Worm (Caenorhabditis elegans) whole organism, L4 larva: ENCODE data around the gene K02F6.5.
"Not testable (repeated sequence)": the region's sequence is repeated elsewhere in the genome, so short reads cannot be mapped to it uniquely, and the experiment has no call there.

Experiments
- F10B5.3 ChIP-seq: sonication (generic microtip); optimal IDR thresholded peaks from 2 replicates; lab custom pipeline; 2016; ENCODE audit warnings: mild to moderate bottlenecking, missing genetic modification characterization, missing compliant biosample characterization
- F26F4.8 ChIP-seq: fragments of 200-800 bp; sonication (Bioruptor generic); conservative IDR thresholded peaks from 2 replicates; pipeline ENCODE4 v1.3.6; 2022; ENCODE audit warnings: missing genetic modification characterization, missing compliant biosample characterization
- F44E2.7 ChIP-seq: fragments of 200-800 bp; sonication (Bioruptor generic); IDR thresholded peaks from 2 replicates; pipeline ENCODE4 v2.1.2; 2022; ENCODE audit warnings: missing genetic modification characterization, missing compliant biosample characterization
- F49E8.2 ChIP-seq: sonication (generic microtip); optimal IDR thresholded peaks from 2 replicates; lab custom pipeline; 2016; ENCODE audit warnings: missing compliant biosample characterization, mild to moderate bottlenecking, missing genetic modification characterization, borderline replicate concordance
- T26A8.4 ChIP-seq: fragments of 200-800 bp; sonication (Bioruptor generic); IDR thresholded peaks from 2 replicates; pipeline ENCODE4 v1.3.6; 2022; ENCODE audit warnings: missing genetic modification characterization, missing compliant biosample characterization
- aha-1 ChIP-seq: fragments of 150-350 bp; peaks from one replicate; lab custom pipeline; 2014; ENCODE audit warnings: missing biosample characterization, missing genetic modification characterization
- arid-1 ChIP-seq: fragments of 200-800 bp; sonication (Bioruptor generic); conservative IDR thresholded peaks from 2 replicates; pipeline ENCODE4 v1.3.6; 2022; ENCODE audit warnings: missing genetic modification reagents, missing genetic modification characterization, missing compliant biosample characterization
- attf-4 ChIP-seq: sonication (generic microtip); optimal IDR thresholded peaks from 3 replicates; lab custom pipeline; 2017; ENCODE audit warnings: missing biosample characterization, missing genetic modification characterization
- ceh-44 ChIP-seq: fragments of 200-800 bp; sonication (Bioruptor generic); IDR thresholded peaks from 2 replicates; pipeline ENCODE4 v1.3.6; 2022; ENCODE audit warnings: missing genetic modification reagents, missing genetic modification characterization, missing compliant biosample characterization
- ceh-62 ChIP-seq: sonication (generic microtip); optimal IDR thresholded peaks from 2 replicates; lab custom pipeline; 2017; ENCODE audit warnings: missing biosample characterization, missing genetic modification characterization
- ces-1 ChIP-seq: fragments of 150-350 bp; sonication (generic microtip); optimal IDR thresholded peaks from 4 replicates; lab custom pipeline; 2014; ENCODE audit warnings: missing biosample characterization, missing genetic modification reagents, missing genetic modification characterization
- ctbp-1 ChIP-seq: fragments of 200-800 bp; sonication (Bioruptor generic); IDR thresholded peaks from 2 replicates; pipeline ENCODE4 v1.3.6; 2022; ENCODE audit warnings: missing genetic modification reagents, missing genetic modification characterization, missing compliant biosample characterization
- daf-16 ChIP-seq, 3 experiments: sonication (generic microtip); optimal IDR thresholded peaks; 2 replicates each; lab custom pipeline; 2016 to 2017; ENCODE audit warnings: missing genetic modification characterization in 3 of 3, missing genetic modification reagents in 3 of 3, mild to moderate bottlenecking in 2 of 3, missing compliant biosample characterization in 2 of 3, missing biosample characterization in 1 of 3, moderate library complexity in 1 of 3
- egl-43 ChIP-seq: fragments of 200-800 bp; sonication (Bioruptor generic); IDR thresholded peaks from 2 replicates; pipeline ENCODE4 v1.3.6; 2022; ENCODE audit warnings: missing genetic modification reagents, missing genetic modification characterization, missing compliant biosample characterization
- lin-15B ChIP-seq: fragments of 150-350 bp; sonication (generic microtip); optimal IDR thresholded peaks from 3 replicates; lab custom pipeline; 2014; ENCODE audit warnings: missing biosample characterization, missing genetic modification characterization
- lin-29 ChIP-seq: fragments of 200-800 bp; sonication (Bioruptor generic); IDR thresholded peaks from 2 replicates; pipeline ENCODE4 v1.3.6; 2022; ENCODE audit warnings: missing genetic modification reagents, missing genetic modification characterization, missing compliant biosample characterization
- madf-9 ChIP-seq: fragments of 200-800 bp; sonication (Bioruptor generic); conservative IDR thresholded peaks from 2 replicates; pipeline ENCODE4 v1.3.6; 2022; ENCODE audit warnings: missing genetic modification reagents, missing genetic modification characterization, missing compliant biosample characterization
- mdl-1 ChIP-seq, 2 experiments: fragments of 150-350 bp in 1 of 2; sonication (generic microtip) in 1 of 2; optimal IDR thresholded peaks; 2 replicates each; lab custom pipeline; 2014 to 2017; ENCODE audit warnings: missing biosample characterization in 2 of 2, missing genetic modification characterization in 2 of 2
- mdt-29 ChIP-seq: fragments of 200-800 bp; sonication (Bioruptor generic); IDR thresholded peaks from 2 replicates; pipeline ENCODE4 v1.3.6; 2022; ENCODE audit warnings: missing genetic modification reagents, missing genetic modification characterization, missing compliant biosample characterization
- nhr-11 ChIP-seq: fragments of 150-350 bp; optimal IDR thresholded peaks from 2 replicates; lab custom pipeline; 2014; ENCODE audit warnings: missing biosample characterization, missing genetic modification characterization
- nhr-111 ChIP-seq: fragments of 200-800 bp; sonication (Bioruptor generic); optimal IDR thresholded peaks from 2 replicates; lab custom pipeline; 2018; ENCODE audit warnings: mild to moderate bottlenecking, missing genetic modification characterization, missing compliant biosample characterization
- nhr-25 ChIP-seq: sonication (generic microtip); optimal IDR thresholded peaks from 2 replicates; lab custom pipeline; 2017; ENCODE audit warnings: missing genetic modification characterization, mild to moderate bottlenecking, missing compliant biosample characterization, antibody characterized with exemption, moderate library complexity, borderline replicate concordance; ENCODE audit not compliant: insufficient read depth
- nhr-41 ChIP-seq: fragments of 200-800 bp; sonication (Bioruptor generic); IDR thresholded peaks from 2 replicates; pipeline ENCODE4 v1.3.6; 2022; ENCODE audit warnings: missing genetic modification reagents, missing genetic modification characterization, missing compliant biosample characterization
- php-3 ChIP-seq: fragments of 200-800 bp; sonication (Bioruptor generic); IDR thresholded peaks from 2 replicates; pipeline ENCODE4 v1.3.6; 2022; ENCODE audit warnings: missing genetic modification reagents, missing genetic modification characterization, missing compliant biosample characterization
- pqm-1 ChIP-seq: sonication (generic microtip); optimal IDR thresholded peaks from 2 replicates; lab custom pipeline; 2017; ENCODE audit warnings: missing biosample characterization, missing genetic modification characterization
- set-16 ChIP-seq: fragments of 200-800 bp; sonication (Bioruptor generic); IDR thresholded peaks from 2 replicates; pipeline ENCODE4 v1.3.6; 2022; ENCODE audit warnings: missing genetic modification reagents, missing genetic modification characterization, missing compliant biosample characterization
- skn-1 ChIP-seq: fragments of 150-350 bp; optimal IDR thresholded peaks from 2 replicates; lab custom pipeline; 2014; ENCODE audit warnings: missing biosample characterization, missing genetic modification characterization
- snpc-1.2 ChIP-seq: fragments of 200-800 bp; sonication (Bioruptor generic); IDR thresholded peaks from 2 replicates; pipeline ENCODE4 v1.3.6; 2022; ENCODE audit warnings: missing genetic modification reagents, missing genetic modification characterization, missing compliant biosample characterization
- unc-62 ChIP-seq, 3 experiments: fragments of 150-350 bp in 1 of 3; sonication (generic microtip); optimal IDR thresholded peaks in 2 of 3; peaks in 1 of 3; 1 replicate in 1 of 3; 2 replicates in 2 of 3; lab custom pipeline; 2014 to 2017; ENCODE audit warnings: missing biosample characterization in 3 of 3, missing genetic modification characterization in 3 of 3, missing genetic modification reagents in 3 of 3, missing genotype in 1 of 3
- zag-1 ChIP-seq: fragments of 150-350 bp; optimal IDR thresholded peaks from 2 replicates; lab custom pipeline; 2014; ENCODE audit warnings: missing biosample characterization, missing genetic modification characterization

K02F6.5 gene

DNA sequence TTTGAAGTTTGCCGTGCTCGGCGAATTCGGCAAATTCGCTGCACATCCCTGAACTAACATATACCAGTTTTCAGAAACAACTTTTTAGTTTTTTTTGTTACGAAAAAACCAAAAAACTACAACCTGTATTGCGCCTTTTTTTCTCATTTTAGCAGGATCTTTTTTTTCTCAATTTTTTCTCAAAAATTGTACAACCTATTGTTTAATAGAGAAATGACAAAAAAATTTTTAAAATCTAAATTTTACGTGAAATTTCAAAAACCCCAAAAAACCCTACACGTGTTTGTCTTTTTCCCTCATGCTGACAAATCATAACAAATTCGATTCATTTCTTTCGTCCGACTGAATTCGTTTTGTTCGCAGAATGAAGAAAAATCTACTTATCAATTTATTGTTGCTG lies 11.4 kb downstream of the K02F6.5 start, which contains the start of gene K02F6.3 (continued):
- TF ChIP-seq attf-4 (tag; lab: Kevin White, UChicago): no peak
- TF ChIP-seq, all 104 proteins: peak for 0

ce11 chrII:2553030-2553429 lies 18.5 kb downstream of the K02F6.5 start:
- no peak for TF ChIP-seq pqm-1
- peak; percentile 35 for TF ChIP-seq aha-1 (tag; lab: Kevin White, UChicago)
- no peak for TF ChIP-seq mdt-29 (GFP tag; lab: Robert Waterston, UW)
- no peak for TF ChIP-seq F49E8.2 (tag; lab: Kevin White, UChicago)
- no peak for TF ChIP-seq nhr-111 (GFP tag; lab: Kevin White, UChicago)
- TF ChIP-seq T26A8.4 (GFP tag; lab: Robert Waterston, UW): no peak
- peak in 1 of 2 experiments; percentile 90 for TF ChIP-seq unc-62 (GFP tag; optimal IDR thresholded peaks at IDR 0.05 in 1 of 2; lab: Kevin White, UChicago)
- no peak for TF ChIP-seq unc-62 (tag; optimal IDR thresholded peaks at IDR 0.05; lab: Kevin White, UChicago)

DNA sequence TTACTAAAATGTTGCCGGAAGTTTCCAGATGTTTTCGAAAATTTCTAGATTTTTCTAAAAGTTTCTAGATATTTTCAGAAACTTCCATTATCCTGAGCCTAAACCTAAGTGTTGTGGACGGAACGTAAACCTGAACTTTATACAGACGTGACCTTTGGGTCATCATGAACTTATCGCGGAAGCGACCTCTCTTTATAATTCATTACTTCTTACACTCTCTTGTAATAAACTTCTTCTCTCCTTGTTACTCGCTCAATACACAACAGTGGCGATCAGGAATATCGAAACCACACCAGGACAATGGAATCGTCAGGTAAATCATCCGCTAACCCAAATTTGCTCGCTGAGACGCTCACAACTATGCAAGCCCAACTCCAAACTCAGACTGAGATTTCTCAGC lies 19.1 kb downstream of the K02F6.5 start, which contains the start of gene K02F6.1:
Gene K02F6.1 (plus strand): TSS at position 301 of the 400 bp plus-strand sequence.
- not testable (repeated sequence) for TF ChIP-seq set-16 (GFP tag; lab: Robert Waterston, UW); zag-1; ceh-44 (GFP tag; lab: Robert Waterston, UW)

- peak; percentile 38; the same call in 1 of the 2 replicates for TF ChIP-seq egl-43 (GFP tag; lab: Robert Waterston, UW)
- TF ChIP-seq php-3 (GFP tag; lab: Robert Waterston, UW): 0 out of 2 replicates have a peak, but pooled peaks have one; percentile 15
- peak; percentile 97 for TF ChIP-seq set-16 (GFP tag; lab: Robert Waterston, UW)
- TF ChIP-seq ctbp-1 (GFP tag; lab: Robert Waterston, UW): 0 out of 2 replicates have a peak, but pooled peaks have one; percentile 8
- TF ChIP-seq, all 104 proteins: peak for 4; not testable (repeated sequence) for 100
These were observed 21.8 kb downstream of the K02F6.5 start for ce11 chrII:2556388-2556787.

- TF ChIP-seq lin-29 (no peak), nhr-25 (tag; lab: Kevin White, UChicago) (no peak), F44E2.7 (GFP tag; lab: Robert Waterston, UW) (no peak), set-16 (GFP tag; lab: Robert Waterston, UW) (no peak), mdl-1 (tag; optimal IDR thresholded peaks at IDR 0.05; lab: Kevin White, UChicago) (no peak), F10B5.3 (tag; lab: Kevin White, UChicago) (no peak), F26F4.8 (GFP tag; lab: Robert Waterston, UW) (no peak), snpc-1.2 (GFP tag; lab: Robert Waterston, UW) (no peak), nhr-41 (GFP tag; lab: Robert Waterston, UW) (no peak), lin-15B (tag; lab: Kevin White, UChicago) (no peak), skn-1 (tag; lab: Kevin White, UChicago) (no peak), arid-1 (GFP tag; lab: Robert Waterston, UW) (no peak), ctbp-1 (GFP tag; lab: Robert Waterston, UW) (no peak), daf-16 (GFP tag; optimal IDR thresholded peaks at IDR 0.05; lab: Kevin White, UChicago) (no peak), daf-16 (tag; optimal IDR thresholded peaks at IDR 0.05; lab: Kevin White, UChicago) (no peak), ces-1 (GFP tag; lab: Kevin White, UChicago) (no peak), ceh-44 (GFP tag; lab: Robert Waterston, UW) (no peak), nhr-11 (tag; lab: Kevin White, UChicago) (no peak), ceh-62 (tag; lab: Kevin White, UChicago) (no peak), madf-9 (GFP tag; lab: Robert Waterston, UW) (no peak)
- TF ChIP-seq, all 104 proteins: peak for 0
These were observed 29.4 kb downstream of the K02F6.5 start, which contains the start of gene nep-18 for ce11 chrII:2563973-2564372. Gene nep-18 (minus strand): TSS chrII:2564073.
